Worm (Caenorhabditis elegans) whole organism, L1 larva: ENCODE results near the gene arp-1.
A peak's percentile ranks its signal among the peaks of the same experiment; 100 is the strongest.

ENCODE experiments used
- C16A3.4 ChIP-seq: fragments of 150-350 bp; optimal IDR thresholded peaks from 2 replicates; lab custom pipeline; 2014; ENCODE audit warnings: missing biosample characterization, missing genetic modification characterization
- C34B4.2 ChIP-seq: sonication (generic microtip); optimal IDR thresholded peaks from 2 replicates; lab custom pipeline; 2017; ENCODE audit warnings: mild to moderate bottlenecking, missing genetic modification characterization, missing compliant biosample characterization
- Y116A8C.19 ChIP-seq: sonication (generic microtip); optimal IDR thresholded peaks from 2 replicates; lab custom pipeline; 2016; ENCODE audit warnings: missing compliant biosample characterization, missing genetic modification characterization, borderline replicate concordance
- aha-1 ChIP-seq: fragments of 150-350 bp; optimal IDR thresholded peaks from 2 replicates; lab custom pipeline; 2014; ENCODE audit warnings: missing biosample characterization, missing genetic modification characterization
- aly-2 ChIP-seq: fragments of 150-350 bp; optimal IDR thresholded peaks from 2 replicates; lab custom pipeline; 2014; ENCODE audit warnings: missing biosample characterization, missing genetic modification characterization
- blmp-1 ChIP-seq: fragments of 150-350 bp; optimal IDR thresholded peaks from 2 replicates; lab custom pipeline; 2014; ENCODE audit warnings: missing biosample characterization, missing genetic modification characterization
- ceh-88 ChIP-seq: fragments of 200-800 bp; sonication (Bioruptor generic); IDR thresholded peaks from 2 replicates; pipeline ENCODE4 v1.3.6; 2022; ENCODE audit warnings: missing genetic modification characterization, missing compliant biosample characterization
- ceh-90 ChIP-seq: sonication (generic microtip); optimal IDR thresholded peaks from 2 replicates; lab custom pipeline; 2016; ENCODE audit warnings: missing genetic modification characterization, missing compliant biosample characterization
- ces-1 ChIP-seq: fragments of 150-350 bp; optimal IDR thresholded peaks from 2 replicates; lab custom pipeline; 2014; ENCODE audit warnings: missing biosample characterization, missing genetic modification reagents, missing genetic modification characterization
- dsc-1 ChIP-seq: sonication (generic microtip); optimal IDR thresholded peaks from 2 replicates; lab custom pipeline; 2016; ENCODE audit warnings: mild to moderate bottlenecking, missing genetic modification characterization, missing compliant biosample characterization
- efl-1 ChIP-seq, 4 experiments: fragments of 150-350 bp; optimal IDR thresholded peaks in 3 of 4; peaks in 1 of 4; 1 replicate in 1 of 4; 2 replicates in 3 of 4; lab custom pipeline; 2014; ENCODE audit warnings: missing biosample characterization in 2 of 4, missing genetic modification characterization in 2 of 4, missing genetic modification reagents in 2 of 4
- fkh-10 ChIP-seq: sonication (generic microtip); optimal IDR thresholded peaks from 2 replicates; lab custom pipeline; 2017; ENCODE audit warnings: missing biosample characterization, missing genetic modification reagents, missing genetic modification characterization
- fkh-4 ChIP-seq: sonication (generic microtip); optimal IDR thresholded peaks from 2 replicates; lab custom pipeline; 2016; ENCODE audit warnings: missing compliant biosample characterization, missing genetic modification characterization, borderline replicate concordance
- fkh-8 ChIP-seq: sonication (generic microtip); optimal IDR thresholded peaks from 2 replicates; lab custom pipeline; 2016; ENCODE audit warnings: mild to moderate bottlenecking, missing genetic modification characterization, missing compliant biosample characterization
- fos-1 ChIP-seq: fragments of 150-350 bp; optimal IDR thresholded peaks from 2 replicates; lab custom pipeline; 2014; ENCODE audit warnings: missing biosample characterization, missing genetic modification characterization
- hlh-17 ChIP-seq: fragments of 200-800 bp; sonication (Bioruptor generic); optimal IDR thresholded peaks from 2 replicates; lab custom pipeline; 2018; ENCODE audit warnings: missing genetic modification characterization, mild to moderate bottlenecking, missing compliant biosample characterization, moderate library complexity, borderline replicate concordance
- hlh-4 ChIP-seq: sonication (generic microtip); optimal IDR thresholded peaks from 2 replicates; lab custom pipeline; 2016; ENCODE audit warnings: mild to moderate bottlenecking, missing genetic modification characterization, missing compliant biosample characterization
- isw-1 ChIP-seq: fragments of 200-800 bp; sonication (Bioruptor generic); IDR thresholded peaks from 2 replicates; pipeline ENCODE4 v1.3.6; 2022; ENCODE audit warnings: missing genetic modification characterization, missing compliant biosample characterization
- jun-1 ChIP-seq: fragments of 150-350 bp; optimal IDR thresholded peaks from 2 replicates; lab custom pipeline; 2014; ENCODE audit warnings: missing biosample characterization, missing genetic modification reagents, missing genetic modification characterization
- lin-13 ChIP-seq: fragments of 150-350 bp; optimal IDR thresholded peaks from 2 replicates; lab custom pipeline; 2014; ENCODE audit warnings: missing biosample characterization, missing genetic modification reagents, missing genetic modification characterization
- lin-14 ChIP-seq: fragments of 200-800 bp; sonication (Bioruptor generic); optimal IDR thresholded peaks from 2 replicates; lab custom pipeline; 2018; ENCODE audit warnings: mild to moderate bottlenecking, missing genetic modification characterization, moderate library complexity, missing compliant biosample characterization
- lin-15B ChIP-seq: fragments of 150-350 bp; sonication (generic microtip); optimal IDR thresholded peaks from 3 replicates; lab custom pipeline; 2014; ENCODE audit warnings: missing biosample characterization, missing genetic modification characterization
- lin-35 ChIP-seq, 2 experiments: fragments of 150-350 bp; optimal IDR thresholded peaks; 2 replicates each; lab custom pipeline; 2014; ENCODE audit warnings: missing biosample characterization in 2 of 2, missing genetic modification characterization in 2 of 2, missing genetic modification reagents in 2 of 2
- lin-39 ChIP-seq: fragments of 150-350 bp; optimal IDR thresholded peaks from 2 replicates; lab custom pipeline; 2014; ENCODE audit warnings: missing biosample characterization, missing genetic modification reagents, missing genetic modification characterization
- lir-3 ChIP-seq: sonication (generic microtip); optimal IDR thresholded peaks from 2 replicates; lab custom pipeline; 2016; ENCODE audit warnings: mild to moderate bottlenecking, missing genetic modification characterization, moderate library complexity, missing compliant biosample characterization; ENCODE audit not compliant: poor library complexity
- lsy-2 ChIP-seq, 2 experiments: fragments of 150-350 bp; optimal IDR thresholded peaks; 2 replicates each; lab custom pipeline; 2014; ENCODE audit warnings: missing biosample characterization in 2 of 2, missing genetic modification characterization in 2 of 2
- mab-9 ChIP-seq: fragments of 200-800 bp; sonication (Bioruptor generic); IDR thresholded peaks from 2 replicates; pipeline ENCODE4 v1.3.6; 2022; ENCODE audit warnings: missing genetic modification reagents, missing genetic modification characterization, missing compliant biosample characterization
- mdl-1 ChIP-seq, 2 experiments: fragments of 150-350 bp; optimal IDR thresholded peaks; 2 replicates each; lab custom pipeline; 2014 to 2017; ENCODE audit warnings: missing biosample characterization in 2 of 2, missing genetic modification characterization in 2 of 2, inconsistent platforms in 1 of 2
- mep-1 ChIP-seq: fragments of 150-350 bp; optimal IDR thresholded peaks from 2 replicates; lab custom pipeline; 2014; ENCODE audit warnings: missing biosample characterization, missing genetic modification characterization
- nhr-11 ChIP-seq: fragments of 150-350 bp; optimal IDR thresholded peaks from 2 replicates; lab custom pipeline; 2014; ENCODE audit warnings: missing biosample characterization, missing genetic modification characterization
- nhr-19 ChIP-seq: fragments of 200-800 bp; sonication (Bioruptor generic); conservative IDR thresholded peaks from 2 replicates; pipeline ENCODE4 v1.3.6; 2022; ENCODE audit warnings: missing genetic modification characterization, missing compliant biosample characterization
- nhr-28 ChIP-seq: fragments of 150-350 bp; optimal IDR thresholded peaks from 2 replicates; lab custom pipeline; 2014; ENCODE audit warnings: missing biosample characterization, missing genetic modification characterization
- nhr-76 ChIP-seq: sonication (generic microtip); optimal IDR thresholded peaks from 2 replicates; lab custom pipeline; 2017; ENCODE audit warnings: missing biosample characterization, missing genetic modification characterization
- nhr-77 ChIP-seq: fragments of 150-350 bp; optimal IDR thresholded peaks from 2 replicates; lab custom pipeline; 2014; ENCODE audit warnings: missing biosample characterization, missing genetic modification characterization
- nhr-84 ChIP-seq: sonication (generic microtip); optimal IDR thresholded peaks from 2 replicates; lab custom pipeline; 2017; ENCODE audit warnings: missing biosample characterization, missing genetic modification characterization
- snu-23 ChIP-seq: sonication (generic microtip); optimal IDR thresholded peaks from 2 replicates; lab custom pipeline; 2016; ENCODE audit warnings: missing genetic modification characterization, missing compliant biosample characterization
- sox-4 ChIP-seq: sonication (generic microtip); optimal IDR thresholded peaks from 2 replicates; lab custom pipeline; 2016; ENCODE audit warnings: missing genetic modification characterization, missing compliant biosample characterization
- tbx-2 ChIP-seq: sonication (generic microtip); optimal IDR thresholded peaks from 2 replicates; lab custom pipeline; 2016; ENCODE audit warnings: missing genetic modification characterization, missing compliant biosample characterization
- unc-130 ChIP-seq: fragments of 150-350 bp; optimal IDR thresholded peaks from 2 replicates; lab custom pipeline; 2017; ENCODE audit warnings: missing biosample characterization, missing genetic modification characterization, inconsistent platforms
- unc-30 ChIP-seq: sonication (generic microtip); optimal IDR thresholded peaks from 2 replicates; lab custom pipeline; 2017; ENCODE audit warnings: missing biosample characterization, missing genetic modification characterization
- unc-62 ChIP-seq: fragments of 150-350 bp; optimal IDR thresholded peaks from 2 replicates; lab custom pipeline; 2014; ENCODE audit warnings: missing biosample characterization, missing genetic modification reagents, missing genetic modification characterization
- unc-86 ChIP-seq: sonication (generic microtip); optimal IDR thresholded peaks from 2 replicates; lab custom pipeline; 2016; ENCODE audit warnings: missing genetic modification characterization, missing compliant biosample characterization
- xbp-1 ChIP-seq: sonication (generic microtip); optimal IDR thresholded peaks from 2 replicates; lab custom pipeline; 2016; ENCODE audit warnings: missing genetic modification characterization, missing compliant biosample characterization

The arp-1 gene

ce11 chrII:15145594-15145993 lies 25.5 kb downstream of the arp-1 start, which contains the start of gene Y53F4B.27:
Gene Y53F4B.27 (plus strand): TSS chrII:15145894.
- no peak for TF ChIP-seq jun-1 (tag; lab: Kevin White, UChicago)
- TF ChIP-seq blmp-1 (tag; lab: Kevin White, UChicago) = peak; percentile 63
- no peak for TF ChIP-seq nhr-84 (tag; lab: Kevin White, UChicago)

- TF ChIP-seq ces-1 (GFP tag; lab: Kevin White, UChicago) (no peak), fkh-4 (no peak), unc-62 (GFP tag; lab: Kevin White, UChicago) (no peak), mdl-1 (tag; optimal IDR thresholded peaks at IDR 0.05; lab: Kevin White, UChicago) (no peak), fos-1 (no peak), mab-9 (no peak), dsc-1 (tag; lab: Kevin White, UChicago) (no peak), ceh-90 (no peak), lir-3 (tag; lab: Kevin White, UChicago) (no peak), C34B4.2 (tag; lab: Kevin White, UChicago) (no peak), snu-23 (GFP tag; lab: Kevin White, UChicago) (no peak), unc-30 (tag; lab: Kevin White, UChicago) (no peak), unc-130 (no peak), unc-86 (tag; lab: Kevin White, UChicago) (no peak), isw-1 (GFP tag; lab: Robert Waterston, UW) (no peak), lin-35 (GFP tag; optimal IDR thresholded peaks at IDR 0.05; lab: Kevin White, UChicago) (no peak)
Measured at ce11 chrII:15148442-15148841, 28.3 kb downstream of the arp-1 start.

DNA sequence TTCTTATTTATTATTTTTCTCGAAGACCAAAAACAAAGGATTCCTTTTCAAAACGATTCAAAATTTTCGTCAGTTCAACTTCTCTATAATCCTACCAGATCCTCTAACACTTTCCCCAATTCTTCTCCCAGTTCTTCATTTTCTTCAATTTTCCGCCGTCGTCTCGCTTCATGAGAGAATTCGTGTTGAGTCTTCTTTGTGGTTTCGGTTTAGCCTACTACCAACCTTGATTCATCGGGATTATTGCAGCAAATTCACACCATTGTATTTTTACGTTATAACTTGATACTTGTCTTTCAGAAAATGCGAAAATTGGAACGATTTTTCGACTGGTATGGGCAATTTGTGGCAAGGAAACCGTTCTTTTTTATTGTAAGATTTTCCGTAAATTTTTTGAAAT lies 37.8 kb downstream of the arp-1 start, which contains the start of gene ptr-20:
Gene ptr-20, plus strand, starts transcription at position 301 of the 400 bp plus-strand sequence.
- TF ChIP-seq blmp-1 (tag; lab: Kevin White, UChicago) (no peak), fkh-8 (no peak), mdl-1 (tag; optimal IDR thresholded peaks at IDR 0.05; lab: Kevin White, UChicago) (no peak)

DNA sequence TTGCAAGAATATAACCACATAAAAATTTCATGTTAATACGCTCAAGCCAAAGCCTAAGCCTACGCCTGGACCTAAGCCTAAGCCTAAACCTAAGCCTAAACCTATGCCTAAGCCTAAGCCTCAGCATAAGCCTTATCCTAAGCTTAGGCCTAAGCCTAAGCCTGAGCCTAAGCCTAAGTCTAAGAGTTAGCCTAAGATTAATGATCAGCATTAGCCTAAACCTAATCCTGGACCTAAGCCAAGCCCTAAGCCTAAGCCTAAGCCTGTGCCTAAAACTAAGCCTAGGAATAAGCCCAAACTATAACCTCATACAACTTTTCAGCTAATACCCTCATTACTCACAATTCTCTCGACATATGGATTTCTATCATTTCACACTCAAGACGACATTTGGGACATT lies 38.3 kb downstream of the arp-1 start:
- TF ChIP-seq lin-39 (tag; lab: Kevin White, UChicago) = no peak
- no peak for TF ChIP-seq mep-1 (tag; lab: Kevin White, UChicago)
- TF ChIP-seq efl-1 (optimal IDR thresholded peaks at IDR 0.05; lab: Kevin White, UChicago) = no peak
- TF ChIP-seq efl-1 (GFP tag; optimal IDR thresholded peaks at IDR 0.05 in 1 of 2; lab: Kevin White, UChicago) = peak in 1 of 2 experiments; percentile 59
- no peak for TF ChIP-seq Y116A8C.19
- no peak for TF ChIP-seq dsc-1 (tag; lab: Kevin White, UChicago)
- no peak for TF ChIP-seq ceh-88

DNA sequence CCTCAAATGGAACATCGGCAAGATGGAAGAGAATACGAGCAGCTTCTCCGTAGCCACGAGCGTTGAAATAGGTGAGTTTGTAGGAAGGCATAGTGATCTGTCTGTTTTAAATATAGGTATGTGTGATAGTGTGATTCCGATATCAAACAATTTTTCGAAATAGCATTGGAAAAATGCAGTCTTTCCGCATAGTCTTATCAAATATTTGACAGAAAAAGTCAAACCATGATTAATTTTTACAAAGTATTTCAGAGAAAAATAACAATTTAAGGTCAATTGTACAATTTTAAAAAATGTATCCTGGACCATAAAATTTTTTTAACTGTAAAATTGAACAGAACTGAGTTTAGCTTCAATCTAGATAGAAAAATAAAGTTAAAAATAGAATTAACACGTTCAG lies 44.4 kb downstream of the arp-1 start, which contains the start of gene gst-26:
Gene gst-26, minus strand, starts transcription at position 101 of the 400 bp plus-strand sequence.
- TF ChIP-seq blmp-1 (tag; lab: Kevin White, UChicago) = no peak
- no peak for TF ChIP-seq sox-4 (tag; lab: Kevin White, UChicago)
- TF ChIP-seq xbp-1 (tag; lab: Kevin White, UChicago) = no peak
- TF ChIP-seq hlh-4 (tag; lab: Kevin White, UChicago) = no peak
- no peak for TF ChIP-seq lin-14 (GFP tag; lab: Kevin White, UChicago)
- no peak for TF ChIP-seq hlh-17 (GFP tag; lab: Kevin White, UChicago)
- TF ChIP-seq jun-1 (tag; lab: Kevin White, UChicago) = no peak
- no peak for TF ChIP-seq C16A3.4 (tag; lab: Kevin White, UChicago)

DNA sequence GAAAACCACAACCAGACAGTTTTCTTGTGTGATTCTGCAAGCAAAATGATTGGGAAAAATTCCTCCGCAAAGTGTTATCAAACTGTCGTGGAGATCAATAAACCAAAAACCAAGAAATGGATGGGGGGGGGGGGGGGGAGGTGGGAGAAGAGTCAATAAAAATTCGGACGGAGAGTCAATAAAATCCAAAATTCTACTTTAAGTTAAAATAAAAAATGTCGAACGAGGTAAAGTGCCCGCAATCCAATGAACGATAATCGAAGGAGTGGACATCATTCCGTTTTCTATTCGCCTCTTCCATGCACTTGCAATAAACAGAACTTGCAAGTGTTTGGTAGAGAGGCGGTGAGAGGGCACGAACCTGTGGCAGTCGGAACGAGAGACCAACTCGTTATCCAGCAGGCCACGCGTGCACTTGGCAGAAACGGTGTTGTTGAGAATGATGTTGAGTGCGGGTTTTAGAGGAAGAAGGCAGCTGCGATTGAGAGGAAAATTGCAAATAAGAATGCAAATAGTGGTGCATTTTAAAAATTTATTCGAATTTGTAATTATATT lies 45.7 kb downstream of the arp-1 start, which contains the start of gene gst-27:
Gene gst-27, minus strand, starts transcription at position 51 of the 555 bp plus-strand sequence.
- no peak for TF ChIP-seq lin-39 (tag; lab: Kevin White, UChicago)
- peak; percentile 90 for TF ChIP-seq dsc-1 (tag; lab: Kevin White, UChicago)
- peak; percentile 49 for TF ChIP-seq isw-1 (GFP tag; lab: Robert Waterston, UW)
- TF ChIP-seq nhr-76 = peak; percentile 73
- peak; percentile 72 for TF ChIP-seq lin-13
- TF ChIP-seq unc-62 (GFP tag; lab: Kevin White, UChicago) = no peak
- TF ChIP-seq nhr-77 = peak; percentile 93
- peak; percentile 24 for TF ChIP-seq blmp-1 (tag; lab: Kevin White, UChicago)
- peak; percentile 81 for TF ChIP-seq nhr-19 (GFP tag; lab: Robert Waterston, UW)
- no peak for TF ChIP-seq lin-15B (tag; lab: Kevin White, UChicago)
- peak; percentile 79 to 88 for TF ChIP-seq lsy-2 (tag; optimal IDR thresholded peaks at IDR 0.05; lab: Kevin White, UChicago)
- peak; percentile 76 for TF ChIP-seq tbx-2 (tag; lab: Kevin White, UChicago)
- no peak for TF ChIP-seq nhr-28 (tag; lab: Kevin White, UChicago)
- TF ChIP-seq aha-1 (tag; lab: Kevin White, UChicago) = no peak
- TF ChIP-seq fkh-10 (GFP tag; lab: Kevin White, UChicago) = peak; percentile 4
- peak; percentile 59 for TF ChIP-seq aly-2 (tag; lab: Kevin White, UChicago)
- TF ChIP-seq nhr-11 (tag; lab: Kevin White, UChicago) = peak; percentile 18
